Worm (Caenorhabditis elegans) whole organism, early embryonic: Measurements from ENCODE around the gene ptp-3.

Source experiments
- F13C5.2 ChIP-seq: sonication (generic microtip); optimal IDR thresholded peaks from 2 replicates; lab custom pipeline; 2017; ENCODE audit warnings: mild to moderate bottlenecking, missing genetic modification characterization, inconsistent platforms, missing compliant biosample characterization
- ama-1 ChIP-seq: fragments of 150-350 bp; optimal IDR thresholded peaks from 2 replicates; lab custom pipeline; 2014
- ets-7 ChIP-seq: sonication (generic microtip); optimal IDR thresholded peaks from 2 replicates; lab custom pipeline; 2016; ENCODE audit warnings: missing genotype, missing genetic modification characterization, missing compliant biosample characterization
- hmbx-1 ChIP-seq: sonication (generic microtip); optimal IDR thresholded peaks from 2 replicates; lab custom pipeline; 2016; ENCODE audit warnings: mild to moderate bottlenecking, missing genetic modification characterization, missing compliant biosample characterization
- scrt-1 ChIP-seq: fragments of 200-800 bp; sonication (Bioruptor generic); IDR thresholded peaks from 2 replicates; pipeline ENCODE4 v1.3.6; 2022; ENCODE audit warnings: missing genetic modification characterization, missing compliant biosample characterization
- sea-1 ChIP-seq: fragments of 200-800 bp; sonication (Bioruptor generic); conservative IDR thresholded peaks from 2 replicates; pipeline ENCODE4 v1.3.6; 2022; ENCODE audit warnings: missing genetic modification characterization, missing compliant biosample characterization

ce11 chrII:11016435-11016834, 41.1 kb downstream of the ptp-3 start:
- TF ChIP-seq ama-1 = no peak
- no peak for TF ChIP-seq hmbx-1
- TF ChIP-seq ets-7 (tag; lab: Kevin White, UChicago) = no peak
- no peak for TF ChIP-seq scrt-1
- no peak for TF ChIP-seq F13C5.2
- no peak for TF ChIP-seq sea-1 (GFP tag; lab: Robert Waterston, UW)
